Fruit fly (Drosophila melanogaster) whole organism: Measurements from ENCODE around the gene CG17376.

ENCODE experiments used
- CG8478 ChIP-seq: fragments of >200 bp; optimal IDR thresholded peaks from 2 replicates; lab custom pipeline; 2018; ENCODE audit warnings: inconsistent platforms
- pan ChIP-seq: fragments of >200 bp; optimal IDR thresholded peaks from 2 replicates; lab custom pipeline; 2017
- psq ChIP-seq: fragments of >200 bp; optimal IDR thresholded peaks from 2 replicates; lab custom pipeline; 2017
- usp ChIP-seq: fragments of >200 bp; optimal IDR thresholded peaks from 2 replicates; lab custom pipeline; 2017; ENCODE audit warnings: missing biosample characterization, missing genetic modification characterization, mixed read lengths

DNA sequence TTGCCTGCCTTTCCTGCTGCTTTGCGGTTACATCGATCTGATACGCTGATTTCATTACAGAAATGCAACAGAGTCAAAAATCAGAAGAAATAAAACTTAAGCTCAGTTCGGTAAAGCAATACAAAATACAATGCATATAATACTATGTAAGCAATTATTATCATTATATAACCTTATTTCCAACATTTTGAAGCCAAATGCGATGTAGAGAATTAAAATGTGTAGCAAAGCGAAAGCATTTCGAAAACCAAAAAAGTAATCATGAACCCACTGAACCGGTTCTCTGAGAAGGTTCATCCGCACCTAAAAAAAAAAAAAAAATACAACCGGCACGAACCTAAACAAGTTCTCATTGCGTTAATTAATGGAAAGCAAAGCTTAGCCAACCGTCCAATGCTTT is 16.5 kb downstream of the CG17376 start:
- TF ChIP-seq usp (GFP tag; lab: Kevin White, UChicago): no peak
- TF ChIP-seq CG8478 (lab: Kevin White, UChicago): no peak
- TF ChIP-seq pan (lab: Kevin White, UChicago): no peak
- TF ChIP-seq psq (lab: Kevin White, UChicago): no peak
